Fruit fly (Drosophila melanogaster) whole organism, embryonic: Measurements from ENCODE around the gene enc.

ENCODE experiments used
- ATbp ChIP-seq: fragments of 200-800 bp; sonication (Bioruptor generic); optimal IDR thresholded peaks from 2 replicates; lab custom pipeline; 2017; ENCODE audit warnings: missing biosample characterization, mild to moderate bottlenecking, missing genetic modification characterization, missing genetic modification reagents
- Abd-B ChIP-seq: fragments of 200-800 bp; sonication (Bioruptor generic); optimal IDR thresholded peaks from 2 replicates; lab custom pipeline; 2018; ENCODE audit warnings: missing biosample characterization, mild to moderate bottlenecking, missing genetic modification characterization, moderate library complexity
- Atf-2 ChIP-seq: fragments of 200-800 bp; sonication (Bioruptor generic); optimal IDR thresholded peaks from 2 replicates; lab custom pipeline; 2016; ENCODE audit warnings: missing biosample characterization, missing genetic modification characterization
- BtbVII ChIP-seq: fragments of 200-800 bp; sonication (Bioruptor generic); optimal IDR thresholded peaks from 3 replicates; lab custom pipeline; 2017; ENCODE audit warnings: missing biosample characterization, mild to moderate bottlenecking, missing genetic modification characterization
- C15 ChIP-seq: fragments of 200-800 bp; sonication (Bioruptor generic); IDR thresholded peaks from 3 replicates; pipeline ENCODE4 v1.3.6; 2022; ENCODE audit warnings: missing biosample characterization, missing genetic modification characterization
- CG10321 ChIP-seq: fragments of 200-800 bp; sonication (Bioruptor generic); IDR thresholded peaks from 2 replicates; pipeline ENCODE4 v1.3.6; 2022; ENCODE audit warnings: missing biosample characterization, missing genetic modification characterization
- CG10366 ChIP-seq: fragments of 200-800 bp; sonication (Bioruptor generic); IDR thresholded peaks from 2 replicates; pipeline ENCODE4 v1.3.6; 2022; ENCODE audit warnings: missing biosample characterization, missing genetic modification characterization
- CG11560 ChIP-seq: fragments of 200-800 bp; sonication (Bioruptor generic); IDR thresholded peaks from 3 replicates; pipeline ENCODE4 v1.3.6; 2022; ENCODE audit warnings: missing biosample characterization, missing genetic modification characterization
- CG12236 ChIP-seq: fragments of 200-800 bp; sonication (Bioruptor generic); optimal IDR thresholded peaks from 2 replicates; lab custom pipeline; 2016; ENCODE audit warnings: missing biosample characterization, missing genetic modification characterization
- CG13287 ChIP-seq: fragments of 200-800 bp; sonication (Bioruptor generic); IDR thresholded peaks from 2 replicates; pipeline ENCODE4 v1.3.6; 2022; ENCODE audit warnings: missing biosample characterization, missing genetic modification characterization; ENCODE audit not compliant: partially characterized antibody
- CG14441 ChIP-seq: fragments of 200-800 bp; sonication (Bioruptor generic); IDR thresholded peaks from 2 replicates; pipeline ENCODE4 v1.3.6; 2022; ENCODE audit warnings: missing biosample characterization, missing genetic modification characterization
- CG14860 ChIP-seq: fragments of 200-800 bp; sonication (Bioruptor generic); IDR thresholded peaks from 3 replicates; pipeline ENCODE4 v1.3.6; 2022; ENCODE audit warnings: missing biosample characterization, missing genetic modification characterization; ENCODE audit not compliant: partially characterized antibody
- CG16815 ChIP-seq: fragments of 200-800 bp; sonication (Bioruptor generic); optimal IDR thresholded peaks from 3 replicates; lab custom pipeline; 2017; ENCODE audit warnings: missing biosample characterization, mild to moderate bottlenecking, missing genetic modification characterization
- CG17385 ChIP-seq: fragments of 200-800 bp; sonication (Bioruptor generic); optimal IDR thresholded peaks from 3 replicates; lab custom pipeline; 2018; ENCODE audit warnings: missing biosample characterization, mild to moderate bottlenecking, missing genetic modification characterization
- CG17612 ChIP-seq: fragments of 200-800 bp; sonication (Bioruptor generic); IDR thresholded peaks from 2 replicates; pipeline ENCODE4 v1.3.6; 2022; ENCODE audit warnings: missing biosample characterization, missing genetic modification characterization
- CG18262 ChIP-seq: fragments of 200-800 bp; optimal IDR thresholded peaks from 3 replicates; lab custom pipeline; 2019; ENCODE audit warnings: missing biosample characterization, mild to moderate bottlenecking, missing genetic modification characterization, moderate library complexity
- CG1832 ChIP-seq: fragments of 200-800 bp; sonication (Bioruptor generic); optimal IDR thresholded peaks from 2 replicates; lab custom pipeline; 2017; ENCODE audit warnings: missing biosample characterization, mild to moderate bottlenecking, missing genetic modification characterization, inconsistent platforms
- CG32767 ChIP-seq: fragments of 200-800 bp; sonication (Bioruptor generic); IDR thresholded peaks from 2 replicates; pipeline ENCODE4 v1.3.6; 2022; ENCODE audit warnings: missing biosample characterization, missing genetic modification characterization
- CG4617 ChIP-seq: fragments of 200-800 bp; sonication (Bioruptor generic); optimal IDR thresholded peaks from 3 replicates; lab custom pipeline; 2016; ENCODE audit warnings: missing biosample characterization, missing genetic modification characterization, borderline replicate concordance
- CG6854 ChIP-seq: fragments of 200-800 bp; sonication (Bioruptor generic); optimal IDR thresholded peaks from 3 replicates; lab custom pipeline; 2017; ENCODE audit warnings: missing biosample characterization, mild to moderate bottlenecking, missing genetic modification characterization
- CG7839 ChIP-seq: fragments of 200-800 bp; sonication (Bioruptor generic); optimal IDR thresholded peaks from 3 replicates; lab custom pipeline; 2018; ENCODE audit warnings: missing biosample characterization, mild to moderate bottlenecking, missing genetic modification characterization, moderate library complexity
- CG8765 ChIP-seq: fragments of 200-800 bp; sonication (Bioruptor generic); IDR thresholded peaks from 2 replicates; pipeline ENCODE4 v1.3.6; 2022; ENCODE audit warnings: missing biosample characterization, missing genetic modification characterization
- CG9609 ChIP-seq: fragments of 200-800 bp; sonication (Bioruptor generic); optimal IDR thresholded peaks from 3 replicates; lab custom pipeline; 2016; ENCODE audit warnings: missing biosample characterization, missing genetic modification characterization
- Dip3 ChIP-seq: fragments of 200-800 bp; sonication (Bioruptor generic); optimal IDR thresholded peaks from 3 replicates; lab custom pipeline; 2016; ENCODE audit warnings: missing biosample characterization, missing genetic modification characterization
- Elba2 ChIP-seq: fragments of 200-800 bp; sonication (Bioruptor generic); optimal IDR thresholded peaks from 3 replicates; lab custom pipeline; 2016; ENCODE audit warnings: missing biosample characterization, missing genetic modification characterization
- Hand ChIP-seq: fragments of 200-800 bp; sonication (Bioruptor generic); optimal IDR thresholded peaks from 2 replicates; lab custom pipeline; 2017; ENCODE audit warnings: mild to moderate bottlenecking, missing biosample characterization, missing genetic modification reagents, missing genetic modification characterization
- HmgZ ChIP-seq: fragments of 200-800 bp; sonication (Bioruptor generic); optimal IDR thresholded peaks from 2 replicates; lab custom pipeline; 2018; ENCODE audit warnings: missing biosample characterization, mild to moderate bottlenecking, missing genetic modification characterization
- Meics ChIP-seq: fragments of 200-800 bp; sonication (Bioruptor generic); optimal IDR thresholded peaks from 2 replicates; lab custom pipeline; 2017; ENCODE audit warnings: missing biosample characterization, mild to moderate bottlenecking, missing genetic modification characterization
- Nf-YB ChIP-seq: fragments of 200-800 bp; sonication (Bioruptor generic); optimal IDR thresholded peaks from 3 replicates; lab custom pipeline; 2019; ENCODE audit warnings: missing biosample characterization, mild to moderate bottlenecking, missing genetic modification characterization, moderate library complexity
- Nf-YC ChIP-seq: fragments of 200-800 bp; optimal IDR thresholded peaks from 3 replicates; lab custom pipeline; 2019; ENCODE audit warnings: missing biosample characterization, mild to moderate bottlenecking, missing genetic modification characterization, moderate library complexity
- Pdp1 ChIP-seq, 2 experiments: fragments of 200-800 bp; sonication (Bioruptor generic); optimal IDR thresholded peaks; 3 replicates each; lab custom pipeline; 2016; ENCODE audit warnings: missing biosample characterization in 2 of 2, missing genetic modification characterization in 2 of 2, mild to moderate bottlenecking in 1 of 2, moderate library complexity in 1 of 2
- Poxn ChIP-seq: fragments of 200-800 bp; sonication (Bioruptor generic); IDR thresholded peaks from 2 replicates; pipeline ENCODE4 v1.3.6; 2022; ENCODE audit warnings: missing biosample characterization, missing genetic modification characterization
- Scr ChIP-seq: fragments of 200-800 bp; sonication (Bioruptor generic); IDR thresholded peaks from 2 replicates; pipeline ENCODE4 v1.3.6; 2022; ENCODE audit warnings: missing biosample characterization, missing genetic modification characterization; ENCODE audit not compliant: partially characterized antibody
- Sin3A ChIP-seq: fragments of >200 bp; optimal IDR thresholded peaks from 2 replicates; lab custom pipeline; 2018
- Six4 ChIP-seq: fragments of 200-800 bp; sonication (Bioruptor generic); optimal IDR thresholded peaks from 2 replicates; lab custom pipeline; 2016; ENCODE audit warnings: missing biosample characterization, missing genetic modification characterization
- Ssrp ChIP-seq: fragments of 200-800 bp; sonication (Bioruptor generic); optimal IDR thresholded peaks from 2 replicates; lab custom pipeline; 2018; ENCODE audit warnings: missing biosample characterization, mild to moderate bottlenecking, missing genetic modification characterization, moderate library complexity
- Xrp1 ChIP-seq: fragments of 200-800 bp; sonication (Bioruptor generic); IDR thresholded peaks from 2 replicates; pipeline ENCODE4 v1.3.6; 2022; ENCODE audit warnings: missing biosample characterization, missing genetic modification characterization
- ash1 ChIP-seq: fragments of 200-800 bp; sonication (Bioruptor generic); optimal IDR thresholded peaks from 2 replicates; lab custom pipeline; 2018; ENCODE audit warnings: missing biosample characterization, mild to moderate bottlenecking, missing genetic modification characterization
- ato ChIP-seq: fragments of 200-800 bp; sonication (Bioruptor generic); IDR thresholded peaks from 2 replicates; pipeline ENCODE4 v1.3.6; 2022; ENCODE audit warnings: missing biosample characterization, missing genetic modification characterization; ENCODE audit not compliant: partially characterized antibody
- bbx ChIP-seq: fragments of 200-800 bp; sonication (Bioruptor generic); IDR thresholded peaks from 2 replicates; pipeline ENCODE4 v1.3.6; 2022; ENCODE audit warnings: missing biosample characterization, missing genetic modification characterization; ENCODE audit not compliant: partially characterized antibody
- crp ChIP-seq, 2 experiments: fragments of 200-800 bp; sonication (Bioruptor generic); optimal IDR thresholded peaks; 2 replicates in 1 of 2; 3 replicates in 1 of 2; lab custom pipeline; 2017; ENCODE audit warnings: missing biosample characterization in 2 of 2, missing genetic modification characterization in 2 of 2, mild to moderate bottlenecking in 1 of 2, moderate library complexity in 1 of 2
- fd64A ChIP-seq: fragments of 200-800 bp; sonication (Bioruptor generic); optimal IDR thresholded peaks from 3 replicates; lab custom pipeline; 2018; ENCODE audit warnings: missing biosample characterization, mild to moderate bottlenecking, missing genetic modification characterization
- nom ChIP-seq: fragments of 200-800 bp; sonication (Bioruptor generic); optimal IDR thresholded peaks from 2 replicates; lab custom pipeline; 2017; ENCODE audit warnings: missing biosample characterization, missing genetic modification characterization, mild to moderate bottlenecking, moderate library complexity, missing genetic modification reagents
- phol ChIP-seq: fragments of 200-800 bp; sonication (Bioruptor generic); optimal IDR thresholded peaks from 3 replicates; lab custom pipeline; 2018; ENCODE audit warnings: missing biosample characterization, mild to moderate bottlenecking, missing genetic modification characterization, moderate library complexity
- repo ChIP-seq: fragments of 200-800 bp; sonication (Bioruptor generic); optimal IDR thresholded peaks from 2 replicates; lab custom pipeline; 2016; ENCODE audit warnings: missing biosample characterization, missing genetic modification characterization
- scrt ChIP-seq: fragments of 200-800 bp; sonication (Bioruptor generic); optimal IDR thresholded peaks from 2 replicates; lab custom pipeline; 2018; ENCODE audit warnings: missing biosample characterization, mild to moderate bottlenecking, missing genetic modification characterization, moderate library complexity
- unc-4 ChIP-seq: fragments of 200-800 bp; sonication (Bioruptor generic); IDR thresholded peaks from 2 replicates; pipeline ENCODE4 v1.3.6; 2022; ENCODE audit warnings: missing biosample characterization, missing genetic modification characterization; ENCODE audit not compliant: partially characterized antibody
- wdn ChIP-seq: fragments of 200-800 bp; sonication (Bioruptor generic); IDR thresholded peaks from 2 replicates; pipeline ENCODE4 v1.3.6; 2022; ENCODE audit warnings: missing biosample characterization, missing genetic modification characterization
- zfh2 ChIP-seq: fragments of 200-800 bp; sonication (Bioruptor generic); optimal IDR thresholded peaks from 2 replicates; lab custom pipeline; 2016; ENCODE audit warnings: missing biosample characterization, missing genetic modification characterization

Gene enc

DNA sequence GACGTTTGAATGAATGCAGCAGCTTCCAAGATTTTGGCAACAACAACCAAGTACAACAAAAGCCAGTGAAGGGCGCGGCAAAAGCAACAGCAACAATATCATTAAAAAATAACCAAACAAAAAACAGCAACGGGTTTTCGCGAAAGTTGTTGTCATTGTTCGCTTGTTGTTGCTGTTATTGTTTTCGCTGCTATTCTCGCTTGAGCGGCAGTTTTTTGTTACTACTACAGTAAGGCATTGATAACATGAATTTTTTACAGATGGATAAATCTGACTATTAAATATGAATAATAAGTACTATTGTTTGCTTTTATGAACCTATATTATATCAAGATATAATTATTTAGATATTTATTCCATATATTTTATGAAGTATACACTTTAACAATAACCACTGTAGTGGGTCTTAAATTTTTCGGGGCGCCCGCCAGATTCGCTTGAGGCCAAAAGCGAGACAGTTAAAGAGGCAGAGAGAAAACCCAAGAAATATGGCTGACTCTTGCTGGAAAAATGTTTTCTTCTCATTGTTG lies 47.0 kb upstream of the enc start (continued):
- TF ChIP-seq fd64A (GFP tag; lab: Kevin White, UChicago) (no peak), CG17612 (peak; percentile 54), HmgZ (tag; lab: Kevin White, UChicago) (peak; percentile 66), Pdp1 (GFP tag; optimal IDR thresholded peaks at IDR 0.05; lab: Kevin White, UChicago) (no peak), Sin3A (lab: Kevin White, UChicago) (no peak), crp (GFP tag; optimal IDR thresholded peaks at IDR 0.05; lab: Kevin White, UChicago) (no peak), CG14860 (GFP tag; lab: Robert Waterston, UW) (no peak), Six4 (GFP tag; lab: Kevin White, UChicago) (no peak), zfh2 (peak; percentile 15), ash1 (GFP tag; lab: Kevin White, UChicago) (no peak), CG13287 (GFP tag; lab: Robert Waterston, UW) (no peak), CG10366 (GFP tag; lab: Robert Waterston, UW) (peak; percentile 64), Poxn (peak; percentile 36; the same call in 1 of the 2 replicates), CG1832 (GFP tag; lab: Kevin White, UChicago) (no peak), Nf-YB (peak; percentile 39), CG9609 (no peak), nom (peak; percentile 93), Atf-2 (GFP tag; lab: Kevin White, UChicago) (no peak), unc-4 (GFP tag; lab: Robert Waterston, UW) (no peak), CG7839 (tag; lab: Kevin White, UChicago) (peak; percentile 83), repo (GFP tag; lab: Kevin White, UChicago) (no peak), CG10321 (0 out of 2 replicates have a peak, but pooled peaks have one; percentile 39), BtbVII (GFP tag; lab: Kevin White, UChicago) (peak; percentile 68), CG11560 (peak; percentile 55; the same call in 2 of the 3 replicates), Elba2 (GFP tag; lab: Kevin White, UChicago) (no peak), CG17385 (GFP tag; lab: Kevin White, UChicago) (peak; percentile 69), phol (tag; lab: Kevin White, UChicago) (peak; percentile 44), CG32767 (GFP tag; lab: Robert Waterston, UW) (peak; percentile 75), CG16815 (GFP tag; lab: Kevin White, UChicago) (peak; percentile 23), ato (GFP tag; lab: Robert Waterston, UW) (no peak), Scr (no peak), CG4617 (GFP tag; lab: Kevin White, UChicago) (no peak), Nf-YC (tag; lab: Kevin White, UChicago) (peak; percentile 52), Meics (GFP tag; lab: Kevin White, UChicago) (peak; percentile 83), CG14441 (peak; percentile 79), Abd-B (peak; percentile 59), CG6854 (peak; percentile 71), Xrp1 (GFP tag; lab: Robert Waterston, UW) (peak; percentile 73), bbx (GFP tag; lab: Robert Waterston, UW) (no peak), CG18262 (tag; lab: Kevin White, UChicago) (peak; percentile 52), scrt (peak; percentile 70), Hand (GFP tag; lab: Kevin White, UChicago) (peak; percentile 76), wdn (GFP tag; lab: Robert Waterston, UW) (peak; percentile 67), C15 (GFP tag; lab: Robert Waterston, UW) (peak; percentile 75; the same call in 2 of the 3 replicates), Ssrp (tag; lab: Kevin White, UChicago) (peak; percentile 53), CG8765 (no peak; the same call in 1 of the 2 replicates), Dip3 (peak; percentile 2), ATbp (peak; percentile 47), CG12236 (GFP tag; lab: Kevin White, UChicago) (no peak)
